Worm (Caenorhabditis elegans) whole organism, L2 larva: ENCODE results near the gene F42C5.3.
A peak's percentile ranks its signal among the peaks of the same experiment; 100 is the strongest.
"Not testable (repeated sequence)": the region's sequence is repeated elsewhere in the genome, so short reads cannot be mapped to it uniquely, and the experiment has no call there.

Experiments
- F13H6.1 ChIP-seq: sonication (generic microtip); optimal IDR thresholded peaks from 2 replicates; lab custom pipeline; 2016; ENCODE audit warnings: missing genetic modification characterization, missing compliant biosample characterization
- aly-2 ChIP-seq: fragments of 150-350 bp; optimal IDR thresholded peaks from 2 replicates; lab custom pipeline; 2014; ENCODE audit warnings: missing biosample characterization, missing genetic modification characterization
- ama-1 ChIP-seq: fragments of 150-350 bp; optimal IDR thresholded peaks from 2 replicates; lab custom pipeline; 2018; ENCODE audit warnings: inconsistent platforms
- blmp-1 ChIP-seq: sonication (generic microtip); optimal IDR thresholded peaks from 2 replicates; lab custom pipeline; 2017; ENCODE audit warnings: missing genetic modification characterization, mild to moderate bottlenecking, missing compliant biosample characterization, antibody characterized with exemption, moderate library complexity; ENCODE audit not compliant: insufficient read depth
- ceh-16 ChIP-seq: fragments of 150-350 bp; optimal IDR thresholded peaks from 2 replicates; lab custom pipeline; 2014; ENCODE audit warnings: missing biosample characterization, missing genetic modification characterization
- egl-27 ChIP-seq: sonication (generic microtip); optimal IDR thresholded peaks from 3 replicates; lab custom pipeline; 2017; ENCODE audit warnings: missing biosample characterization, missing genetic modification reagents, missing genetic modification characterization
- elt-1 ChIP-seq: fragments of 150-350 bp; optimal IDR thresholded peaks from 2 replicates; lab custom pipeline; 2014; ENCODE audit warnings: missing biosample characterization, missing genetic modification characterization
- elt-3 ChIP-seq: sonication (generic microtip); optimal IDR thresholded peaks from 2 replicates; lab custom pipeline; 2017; ENCODE audit warnings: missing biosample characterization, missing genetic modification characterization
- fos-1 ChIP-seq: fragments of 150-350 bp; optimal IDR thresholded peaks from 2 replicates; lab custom pipeline; 2014; ENCODE audit warnings: missing biosample characterization, missing genetic modification characterization
- gmeb-1 ChIP-seq: fragments of 150-350 bp; optimal IDR thresholded peaks from 2 replicates; lab custom pipeline; 2014; ENCODE audit warnings: missing biosample characterization, missing genetic modification characterization
- lin-11 ChIP-seq: fragments of 150-350 bp; sonication (generic microtip); optimal IDR thresholded peaks from 2 replicates; lab custom pipeline; 2014; ENCODE audit warnings: missing biosample characterization, missing genetic modification characterization, inconsistent platforms, mixed read lengths
- mab-5 ChIP-seq: fragments of 150-350 bp; optimal IDR thresholded peaks from 2 replicates; lab custom pipeline; 2014; ENCODE audit warnings: missing biosample characterization, missing genetic modification characterization
- mbf-1 ChIP-seq: sonication (generic microtip); optimal IDR thresholded peaks from 2 replicates; lab custom pipeline; 2017; ENCODE audit warnings: missing biosample characterization, missing genetic modification characterization
- mdl-1 ChIP-seq, 2 experiments: fragments of 150-350 bp in 1 of 2; sonication (generic microtip) in 1 of 2; optimal IDR thresholded peaks; 2 replicates each; lab custom pipeline; 2017; ENCODE audit warnings: missing biosample characterization in 2 of 2, missing genetic modification characterization in 2 of 2
- nhr-10 ChIP-seq: sonication (generic microtip); optimal IDR thresholded peaks from 2 replicates; lab custom pipeline; 2017; ENCODE audit warnings: missing biosample characterization, missing genetic modification characterization
- nhr-12 ChIP-seq: fragments of 150-350 bp; optimal IDR thresholded peaks from 2 replicates; lab custom pipeline; 2014; ENCODE audit warnings: missing biosample characterization, missing genetic modification characterization
- nhr-129 ChIP-seq: fragments of 150-350 bp; optimal IDR thresholded peaks from 2 replicates; lab custom pipeline; 2014; ENCODE audit warnings: missing biosample characterization, missing genetic modification characterization
- nhr-23 ChIP-seq: fragments of 150-350 bp; optimal IDR thresholded peaks from 2 replicates; lab custom pipeline; 2014; ENCODE audit warnings: missing biosample characterization, missing genetic modification reagents, missing genetic modification characterization
- nhr-237 ChIP-seq: fragments of 150-350 bp; optimal IDR thresholded peaks from 2 replicates; lab custom pipeline; 2014; ENCODE audit warnings: missing biosample characterization, missing genetic modification characterization
- nhr-25 ChIP-seq: fragments of 150-350 bp; sonication (generic microtip); optimal IDR thresholded peaks from 3 replicates; lab custom pipeline; 2014; ENCODE audit warnings: missing biosample characterization, missing genetic modification characterization
- nhr-6 ChIP-seq: fragments of 150-350 bp; optimal IDR thresholded peaks from 2 replicates; lab custom pipeline; 2014; ENCODE audit warnings: missing biosample characterization, missing genetic modification characterization
- peb-1 ChIP-seq: fragments of 150-350 bp; optimal IDR thresholded peaks from 2 replicates; lab custom pipeline; 2014; ENCODE audit warnings: missing biosample characterization, missing genetic modification characterization
- sem-4 ChIP-seq: fragments of 150-350 bp; optimal IDR thresholded peaks from 2 replicates; lab custom pipeline; 2014; ENCODE audit warnings: missing biosample characterization, missing genetic modification reagents, missing genetic modification characterization
- sma-3 ChIP-seq: sonication (generic microtip); optimal IDR thresholded peaks from 2 replicates; lab custom pipeline; 2016; ENCODE audit warnings: missing genetic modification reagents, missing genetic modification characterization, missing compliant biosample characterization
- sma-9 ChIP-seq, 2 experiments: fragments of 150-350 bp in 1 of 2; sonication (generic microtip) in 1 of 2; optimal IDR thresholded peaks; 2 replicates each; lab custom pipeline; 2014 to 2016; ENCODE audit warnings: missing genetic modification characterization in 2 of 2, mild to moderate bottlenecking in 1 of 2, missing biosample characterization in 1 of 2, missing compliant biosample characterization in 1 of 2, missing genetic modification reagents in 1 of 2, moderate library complexity in 1 of 2
- snpc-4 ChIP-seq: fragments of 150-350 bp; optimal IDR thresholded peaks from 2 replicates; lab custom pipeline; 2014; ENCODE audit warnings: missing biosample characterization, missing genetic modification characterization
- unc-55 ChIP-seq: fragments of 150-350 bp; sonication (generic microtip); optimal IDR thresholded peaks from 3 replicates; lab custom pipeline; 2014; ENCODE audit warnings: missing biosample characterization, missing genetic modification reagents, missing genetic modification characterization
- unc-62 ChIP-seq: fragments of 150-350 bp; optimal IDR thresholded peaks from 2 replicates; lab custom pipeline; 2014; ENCODE audit warnings: missing biosample characterization, missing genetic modification reagents, missing genetic modification characterization
- ztf-11 ChIP-seq: sonication (generic microtip); optimal IDR thresholded peaks from 2 replicates; lab custom pipeline; 2017; ENCODE audit warnings: missing biosample characterization, missing genetic modification characterization

Gene F42C5.3

ce11 chrIV:7258253-7258652 is 29.1 kb downstream of the F42C5.3 start, which contains the start of gene C06E4.6:
C06E4.6 (minus strand) TSS chrIV:7258303.
- TF ChIP-seq peb-1 (tag; lab: Kevin White, UChicago) (no peak), egl-27 (tag; lab: Kevin White, UChicago) (peak; percentile 32), mdl-1 (tag; optimal IDR thresholded peaks at IDR 0.05; lab: Kevin White, UChicago) (peak in 1 of 2 experiments; percentile 10), sma-3 (GFP tag; lab: Kevin White, UChicago) (no peak), unc-62 (GFP tag; lab: Kevin White, UChicago) (no peak), nhr-23 (tag; lab: Kevin White, UChicago) (no peak), nhr-10 (tag; lab: Kevin White, UChicago) (no peak), unc-55 (peak; percentile 59), gmeb-1 (tag; lab: Kevin White, UChicago) (peak; percentile 44), blmp-1 (tag; lab: Kevin White, UChicago) (no peak), F13H6.1 (tag; lab: Kevin White, UChicago) (no peak), sma-9 (GFP tag; optimal IDR thresholded peaks at IDR 0.05; lab: Kevin White, UChicago) (peak; percentile 77), sma-9 (tag; optimal IDR thresholded peaks at IDR 0.05; lab: Kevin White, UChicago) (no peak), fos-1 (tag; lab: Kevin White, UChicago) (peak; percentile 71), nhr-237 (tag; lab: Kevin White, UChicago) (no peak), ztf-11 (tag; lab: Kevin White, UChicago) (no peak)
- TF ChIP-seq, all 48 proteins: peak for 6

- TF ChIP-seq elt-3 (tag; lab: Kevin White, UChicago); nhr-6 (tag; lab: Kevin White, UChicago); mdl-1 (tag; optimal IDR thresholded peaks at IDR 0.05; lab: Kevin White, UChicago): not testable (repeated sequence)
Observed at ce11 chrIV:7254690-7255089, 32.7 kb downstream of the F42C5.3 start, which contains the start of gene C06E4.5. C06E4.5 (plus strand) TSS chrIV:7254990.

DNA sequence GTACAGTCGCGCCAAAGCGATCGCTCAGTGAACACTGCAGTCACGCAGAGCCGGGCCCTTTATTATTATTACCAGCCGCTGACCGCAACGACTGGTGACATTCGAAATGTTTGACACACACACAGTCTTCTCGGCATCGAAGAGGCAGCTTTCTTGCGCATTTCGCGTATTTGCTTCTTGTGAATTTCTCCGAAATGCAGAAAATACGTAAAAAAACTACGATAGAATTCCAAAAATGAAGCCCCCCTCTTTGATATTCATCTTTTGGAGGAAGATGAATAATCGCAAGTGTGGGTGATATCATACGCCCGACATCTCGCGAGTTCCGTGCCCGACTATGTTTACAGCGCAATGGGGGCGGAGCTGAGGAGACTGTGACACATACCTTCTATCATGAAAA is 34.1 kb downstream of the F42C5.3 start:
- TF ChIP-seq snpc-4 (peak; percentile 50), elt-1 (tag; lab: Kevin White, UChicago) (no peak), nhr-25 (tag; lab: Kevin White, UChicago) (no peak), sma-9 (GFP tag; optimal IDR thresholded peaks at IDR 0.05; lab: Kevin White, UChicago) (no peak), sma-9 (tag; optimal IDR thresholded peaks at IDR 0.05; lab: Kevin White, UChicago) (no peak)

DNA sequence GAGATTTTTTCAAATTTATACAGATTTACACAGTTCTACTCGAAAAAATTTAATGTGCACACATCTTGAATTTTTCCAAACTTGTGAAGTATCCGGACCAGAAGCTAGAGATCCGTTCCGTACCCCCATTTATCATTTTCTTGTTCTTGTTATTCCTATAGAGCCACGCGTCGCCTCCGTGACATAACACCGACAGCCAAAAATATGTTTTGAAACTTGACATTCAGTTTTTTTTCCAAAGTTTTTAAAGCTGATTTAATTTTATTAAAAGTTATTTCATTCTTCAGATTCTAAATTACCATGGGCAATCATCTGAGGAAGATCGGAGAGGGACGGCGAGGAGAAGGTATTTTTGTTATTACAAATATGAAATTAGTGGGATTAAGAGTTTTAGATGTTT is 37.2 kb downstream of the F42C5.3 start, which contains the start of gene D2024.18:
TSS of gene D2024.18 (plus strand) at position 301 of the 400 bp plus-strand sequence.
- no peak for TF ChIP-seq fos-1 (tag; lab: Kevin White, UChicago)
- TF ChIP-seq sma-9 (GFP tag; optimal IDR thresholded peaks at IDR 0.05; lab: Kevin White, UChicago): no peak
- no peak for TF ChIP-seq sma-9 (tag; optimal IDR thresholded peaks at IDR 0.05; lab: Kevin White, UChicago)
- no peak for TF ChIP-seq unc-55
- TF ChIP-seq nhr-129 (tag; lab: Kevin White, UChicago): no peak
- TF ChIP-seq elt-3 (tag; lab: Kevin White, UChicago): no peak
- no peak for TF ChIP-seq ama-1
- TF ChIP-seq sma-3 (GFP tag; lab: Kevin White, UChicago): no peak
- TF ChIP-seq aly-2 (tag; lab: Kevin White, UChicago): no peak
- TF ChIP-seq lin-11 (tag; lab: Kevin White, UChicago): no peak
- TF ChIP-seq sem-4 (tag; lab: Kevin White, UChicago): no peak
- TF ChIP-seq mab-5: no peak
- no peak for TF ChIP-seq ztf-11 (tag; lab: Kevin White, UChicago)
- no peak for TF ChIP-seq nhr-12
- no peak for TF ChIP-seq mbf-1 (tag; lab: Kevin White, UChicago)
- TF ChIP-seq, all 48 proteins: peak for 0

- not testable (repeated sequence) for TF ChIP-seq snpc-4; fos-1 (tag; lab: Kevin White, UChicago); ceh-16 (tag; lab: Kevin White, UChicago)
Observed at ce11 chrIV:7247243-7247642, 40.1 kb downstream of the F42C5.3 start, which contains the start of gene D2024.1. D2024.1 (plus strand) TSS chrIV:7247543.

DNA sequence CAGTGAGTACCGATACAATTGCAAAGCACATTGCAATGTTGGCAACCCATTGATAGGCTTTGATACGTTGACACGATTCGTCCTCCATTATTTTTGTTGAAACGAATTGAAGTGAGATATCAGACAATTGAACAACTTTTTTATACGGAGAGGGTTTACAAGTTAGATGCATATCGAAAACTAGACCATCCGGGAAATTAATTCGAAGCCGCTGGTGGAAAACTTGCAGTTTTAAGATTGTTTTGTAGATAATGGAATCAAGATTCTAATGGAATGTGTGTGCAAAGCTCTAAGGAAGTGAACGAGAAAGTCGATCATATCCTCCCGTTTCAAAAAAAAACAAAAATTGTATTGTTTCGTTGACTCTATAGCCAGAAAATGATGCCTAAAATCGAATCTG is 40.8 kb downstream of the F42C5.3 start, which contains the start of gene col-114:
TSS of gene col-114 (minus strand) at position 101 of the 400 bp plus-strand sequence.
- TF ChIP-seq unc-55 (no peak), nhr-10 (tag; lab: Kevin White, UChicago) (no peak), snpc-4 (no peak)
